Worm (Caenorhabditis elegans): ENCODE results near the gene C35D10.17.
A peak's percentile ranks its signal among the peaks of the same experiment; 100 is the strongest.

The C35D10.17 gene

DNA sequence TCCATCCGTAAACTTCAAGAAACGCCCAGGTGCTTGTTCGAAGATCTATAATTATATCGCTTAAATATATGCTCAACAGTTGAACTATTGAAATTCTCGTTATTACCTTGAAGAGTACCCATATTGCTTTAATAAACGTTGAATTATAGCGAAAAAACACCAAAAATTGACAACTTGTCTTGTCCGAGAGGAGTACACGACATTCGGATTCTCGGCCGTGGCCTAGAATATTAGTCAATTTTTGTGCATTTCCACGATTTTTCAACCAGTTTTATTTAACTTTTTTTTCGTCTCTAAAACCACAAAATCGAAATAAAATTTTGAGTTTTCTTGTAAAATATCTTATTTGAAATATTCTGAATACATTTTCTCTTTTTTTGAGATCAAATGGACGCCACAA lies 45.5 kb downstream of the C35D10.17 start, which contains the start of the genes F26F4.9 and cee-1:
F26F4.9 (minus strand) TSS at position 205 of the 400 bp plus-strand sequence.
cee-1 (plus strand) TSS at position 383 of the 400 bp plus-strand sequence.
- no peak for TF ChIP-seq ceh-8 (GFP tag; optimal IDR thresholded peaks at IDR 0.05)
- TF ChIP-seq ceh-88 (GFP tag; IDR thresholded peaks at IDR 0.05): no peak
- TF ChIP-seq snu-23 (GFP tag; optimal IDR thresholded peaks at IDR 0.05): peak; percentile 75
- TF ChIP-seq ztf-4 (tag; optimal IDR thresholded peaks at IDR 0.05): no peak
- no peak for TF ChIP-seq ceh-63 (GFP tag; optimal IDR thresholded peaks at IDR 0.05)
- no peak for TF ChIP-seq nhr-28 (tag; optimal IDR thresholded peaks at IDR 0.05)
- no peak for TF ChIP-seq mef-2 (tag; optimal IDR thresholded peaks at IDR 0.05)
- TF ChIP-seq unc-86 (tag; optimal IDR thresholded peaks at IDR 0.05): peak; percentile 32
- TF ChIP-seq C34B4.2 (tag; optimal IDR thresholded peaks at IDR 0.05): no peak
- TF ChIP-seq nhr-12 (tag; optimal IDR thresholded peaks at IDR 0.05): no peak
- TF ChIP-seq C16A3.4 (tag; optimal IDR thresholded peaks at IDR 0.05): peak; percentile 35
- TF ChIP-seq mab-9 (GFP tag; IDR thresholded peaks at IDR 0.05): no peak; the same call in 1 of the 2 replicates
- no peak for TF ChIP-seq fos-1 (tag; optimal IDR thresholded peaks at IDR 0.05)
- no peak for TF ChIP-seq nhr-11 (tag; optimal IDR thresholded peaks at IDR 0.05)
- TF ChIP-seq Y116A8C.19 (tag; optimal IDR thresholded peaks at IDR 0.05; ENCODE audit: borderline replicate concordance): peak; percentile 73
- no peak for TF ChIP-seq mdl-1 (tag; optimal IDR thresholded peaks at IDR 0.05)
- peak; percentile 71 for TF ChIP-seq lin-14 (GFP tag; optimal IDR thresholded peaks at IDR 0.05)
- TF ChIP-seq pqm-1 (tag; optimal IDR thresholded peaks at IDR 0.05): no peak
- peak; percentile 82 for TF ChIP-seq nhr-85 (tag)
- TF ChIP-seq ceh-82 (tag; optimal IDR thresholded peaks at IDR 0.05): peak in 2 of 3 experiments; percentile 19 to 47
- peak; percentile 91 for TF ChIP-seq fkh-4 (tag; optimal IDR thresholded peaks at IDR 0.05; ENCODE audit: borderline replicate concordance)
- TF ChIP-seq snpc-4 (tag; optimal IDR thresholded peaks at IDR 0.05): no peak
- TF ChIP-seq hlh-17 (GFP tag; optimal IDR thresholded peaks at IDR 0.05; ENCODE audit: borderline replicate concordance): no peak
- TF ChIP-seq elt-3 (tag; optimal IDR thresholded peaks at IDR 0.05): peak in 1 of 6 experiments; percentile 14
- no peak for TF ChIP-seq grh-1 (GFP tag; IDR thresholded peaks at IDR 0.05)
- peak; percentile 82 for TF ChIP-seq nhr-47 (tag; optimal IDR thresholded peaks at IDR 0.05)
- TF ChIP-seq nhr-77 (tag; optimal IDR thresholded peaks at IDR 0.05): no peak
- TF ChIP-seq vab-15 (tag; optimal IDR thresholded peaks at IDR 0.05): no peak
- TF ChIP-seq nhr-20 (tag; optimal IDR thresholded peaks at IDR 0.05): peak; percentile 74
- TF ChIP-seq zag-1 (tag; optimal IDR thresholded peaks at IDR 0.05): no peak
- no peak for TF ChIP-seq unc-130 (tag; optimal IDR thresholded peaks at IDR 0.05)
- TF ChIP-seq nhr-19 (GFP tag; conservative IDR thresholded peaks at IDR 0.05): peak; percentile 66
- TF ChIP-seq nhr-71 (tag; optimal IDR thresholded peaks at IDR 0.05): peak; percentile 84
- peak; percentile 78 for TF ChIP-seq xbp-1 (tag; optimal IDR thresholded peaks at IDR 0.05)
- peak; percentile 22 for TF ChIP-seq skn-1 (tag; optimal IDR thresholded peaks at IDR 0.05)
- peak; percentile 75 for TF ChIP-seq egl-13 (tag; optimal IDR thresholded peaks at IDR 0.05)
- TF ChIP-seq nhr-90 (tag; optimal IDR thresholded peaks at IDR 0.05; ENCODE audit: poor library complexity): peak; percentile 84
- peak; percentile 82 for TF ChIP-seq tbx-2 (tag; optimal IDR thresholded peaks at IDR 0.05)
- no peak for TF ChIP-seq unc-62 (GFP tag; optimal IDR thresholded peaks at IDR 0.05)
- TF ChIP-seq tlp-1 (tag; optimal IDR thresholded peaks at IDR 0.05): no peak
- no peak for TF ChIP-seq fkh-10 (GFP tag; optimal IDR thresholded peaks at IDR 0.05)
- no peak for TF ChIP-seq ces-1 (GFP tag; optimal IDR thresholded peaks at IDR 0.05)
- TF ChIP-seq C04F5.9 (tag; optimal IDR thresholded peaks at IDR 0.05): peak; percentile 66
- no peak for TF ChIP-seq ets-5 (GFP tag; IDR thresholded peaks at IDR 0.05)
- TF ChIP-seq unc-30 (tag; optimal IDR thresholded peaks at IDR 0.05): no peak
- TF ChIP-seq ztf-11 (tag; optimal IDR thresholded peaks at IDR 0.05): peak in 1 of 2 experiments; percentile 88
- TF ChIP-seq fkh-8 (tag; optimal IDR thresholded peaks at IDR 0.05): peak; percentile 70
- no peak for TF ChIP-seq egl-27 (tag; optimal IDR thresholded peaks at IDR 0.05)
- TF ChIP-seq ama-1 (optimal IDR thresholded peaks at IDR 0.05): no peak
- TF ChIP-seq aly-2 (tag; optimal IDR thresholded peaks at IDR 0.05): no peak
- TF ChIP-seq isw-1 (GFP tag; IDR thresholded peaks at IDR 0.05): peak; percentile 35
- TF ChIP-seq ceh-90 (tag; optimal IDR thresholded peaks at IDR 0.05): peak; percentile 90
- TF ChIP-seq jun-1 (tag; optimal IDR thresholded peaks at IDR 0.05): no peak
- no peak for TF ChIP-seq hpl-2 (GFP tag; optimal IDR thresholded peaks at IDR 0.05)

All from whole organism, L1 larva.